Fruit fly (Drosophila melanogaster) whole organism, embryonic: ENCODE results near the gene CG42302.

Source experiments
- Bteb2 ChIP-seq: fragments of 200-800 bp; sonication (Bioruptor generic); optimal IDR thresholded peaks from 2 replicates; lab custom pipeline; 2016; ENCODE audit warnings: missing biosample characterization, missing genetic modification characterization
- CG1024 ChIP-seq: fragments of 200-800 bp; sonication (Bioruptor generic); IDR thresholded peaks from 2 replicates; pipeline ENCODE4 v1.3.6; 2022; ENCODE audit warnings: missing biosample characterization, missing genetic modification characterization
- CG10543 ChIP-seq: fragments of 200-800 bp; sonication (Bioruptor generic); optimal IDR thresholded peaks from 3 replicates; lab custom pipeline; 2017; ENCODE audit warnings: missing biosample characterization, mild to moderate bottlenecking, missing genetic modification characterization, moderate library complexity
- CG12236 ChIP-seq: fragments of 200-800 bp; sonication (Bioruptor generic); optimal IDR thresholded peaks from 2 replicates; lab custom pipeline; 2016; ENCODE audit warnings: missing biosample characterization, missing genetic modification characterization
- CG12299 ChIP-seq: fragments of 200-800 bp; sonication (Bioruptor generic); optimal IDR thresholded peaks from 2 replicates; lab custom pipeline; 2018; ENCODE audit warnings: missing biosample characterization, mild to moderate bottlenecking, missing genetic modification characterization
- CG1233 ChIP-seq: fragments of 200-800 bp; sonication (Bioruptor generic); optimal IDR thresholded peaks from 4 replicates; lab custom pipeline; 2018; ENCODE audit warnings: missing biosample characterization, mild to moderate bottlenecking, missing genetic modification characterization
- CG12769 ChIP-seq: fragments of 200-800 bp; sonication (Bioruptor generic); optimal IDR thresholded peaks from 2 replicates; lab custom pipeline; 2019; ENCODE audit warnings: missing biosample characterization, mild to moderate bottlenecking, missing genetic modification characterization, moderate library complexity
- CG14860 ChIP-seq: fragments of 200-800 bp; sonication (Bioruptor generic); IDR thresholded peaks from 3 replicates; pipeline ENCODE4 v1.3.6; 2022; ENCODE audit warnings: missing biosample characterization, missing genetic modification characterization; ENCODE audit not compliant: partially characterized antibody
- CG16815 ChIP-seq: fragments of 200-800 bp; sonication (Bioruptor generic); optimal IDR thresholded peaks from 3 replicates; lab custom pipeline; 2017; ENCODE audit warnings: missing biosample characterization, mild to moderate bottlenecking, missing genetic modification characterization
- CG17186 ChIP-seq: fragments of 200-800 bp; sonication (Bioruptor generic); optimal IDR thresholded peaks from 3 replicates; lab custom pipeline; 2017; ENCODE audit warnings: missing biosample characterization, missing genetic modification reagents, missing genetic modification characterization
- CG18011 ChIP-seq: fragments of 200-800 bp; sonication (Bioruptor generic); optimal IDR thresholded peaks from 2 replicates; lab custom pipeline; 2017; ENCODE audit warnings: missing biosample characterization, missing genetic modification characterization, mild to moderate bottlenecking, moderate library complexity, missing genotype
- CG18262 ChIP-seq: fragments of 200-800 bp; optimal IDR thresholded peaks from 3 replicates; lab custom pipeline; 2019; ENCODE audit warnings: missing biosample characterization, mild to moderate bottlenecking, missing genetic modification characterization, moderate library complexity
- CG18476 ChIP-seq: fragments of 200-800 bp; sonication (Bioruptor generic); optimal IDR thresholded peaks from 2 replicates; lab custom pipeline; 2016; ENCODE audit warnings: missing biosample characterization, mild to moderate bottlenecking, missing genetic modification characterization
- CG2199 ChIP-seq: fragments of 200-800 bp; sonication (Bioruptor generic); IDR thresholded peaks from 3 replicates; pipeline ENCODE4 v1.3.6; 2022; ENCODE audit warnings: missing biosample characterization, missing genetic modification characterization
- CG2678 ChIP-seq: fragments of 200-800 bp; sonication (Bioruptor generic); optimal IDR thresholded peaks from 3 replicates; lab custom pipeline; 2019; ENCODE audit warnings: missing biosample characterization, mild to moderate bottlenecking, missing genetic modification characterization, moderate library complexity
- CG30020 ChIP-seq: fragments of 200-800 bp; optimal IDR thresholded peaks from 2 replicates; lab custom pipeline; 2019; ENCODE audit warnings: missing biosample characterization, mild to moderate bottlenecking, missing genetic modification characterization, moderate library complexity
- CG3065 ChIP-seq: fragments of 200-800 bp; sonication (Bioruptor generic); optimal IDR thresholded peaks from 2 replicates; lab custom pipeline; 2016; ENCODE audit warnings: missing biosample characterization, missing genetic modification characterization
- CG31224 ChIP-seq: fragments of 200-800 bp; sonication (Bioruptor generic); IDR thresholded peaks from 2 replicates; pipeline ENCODE4 v1.3.6; 2022; ENCODE audit warnings: missing biosample characterization, missing genetic modification characterization
- CG8281 ChIP-seq: fragments of 200-800 bp; sonication (Bioruptor generic); optimal IDR thresholded peaks from 2 replicates; lab custom pipeline; 2018; ENCODE audit warnings: missing biosample characterization, mild to moderate bottlenecking, missing genetic modification characterization, moderate library complexity
- CG8388 ChIP-seq: fragments of 200-800 bp; sonication (Bioruptor generic); optimal IDR thresholded peaks from 2 replicates; lab custom pipeline; 2019; ENCODE audit warnings: missing biosample characterization, mild to moderate bottlenecking, missing genetic modification characterization, moderate library complexity
- CHES-1-like ChIP-seq: fragments of 200-800 bp; sonication (Bioruptor generic); optimal IDR thresholded peaks from 2 replicates; lab custom pipeline; 2016; ENCODE audit warnings: missing biosample characterization, missing genetic modification characterization
- Dad ChIP-seq: fragments of 200-800 bp; sonication (Bioruptor generic); optimal IDR thresholded peaks from 3 replicates; lab custom pipeline; 2016; ENCODE audit warnings: missing biosample characterization, missing genetic modification characterization
- Dp ChIP-seq: fragments of 200-800 bp; sonication (Bioruptor generic); optimal IDR thresholded peaks from 2 replicates; lab custom pipeline; 2018; ENCODE audit warnings: missing biosample characterization, mild to moderate bottlenecking, missing genetic modification characterization, moderate library complexity
- NC2α ChIP-seq: fragments of 200-800 bp; sonication (Bioruptor generic); optimal IDR thresholded peaks from 2 replicates; lab custom pipeline; 2016; ENCODE audit warnings: missing biosample characterization, missing genetic modification characterization
- Pdp1 ChIP-seq, 2 experiments: fragments of 200-800 bp; sonication (Bioruptor generic); optimal IDR thresholded peaks; 3 replicates each; lab custom pipeline; 2016; ENCODE audit warnings: missing biosample characterization in 2 of 2, missing genetic modification characterization in 2 of 2, mild to moderate bottlenecking in 1 of 2, moderate library complexity in 1 of 2
- Rfx ChIP-seq: fragments of 200-800 bp; sonication (Bioruptor generic); IDR thresholded peaks from 2 replicates; pipeline ENCODE4 v1.3.6; 2022; ENCODE audit warnings: missing biosample characterization, missing genetic modification characterization
- Spps ChIP-seq: fragments of 200-800 bp; sonication (Bioruptor generic); optimal IDR thresholded peaks from 2 replicates; lab custom pipeline; 2018; ENCODE audit warnings: missing biosample characterization, mild to moderate bottlenecking, missing genetic modification characterization
- Sry-β ChIP-seq: fragments of 200-800 bp; sonication (Bioruptor generic); optimal IDR thresholded peaks from 2 replicates; lab custom pipeline; 2018; ENCODE audit warnings: missing biosample characterization, mild to moderate bottlenecking, missing genetic modification characterization, moderate library complexity
- Ssrp ChIP-seq: fragments of 200-800 bp; sonication (Bioruptor generic); optimal IDR thresholded peaks from 2 replicates; lab custom pipeline; 2018; ENCODE audit warnings: missing biosample characterization, mild to moderate bottlenecking, missing genetic modification characterization, moderate library complexity
- Stat92E ChIP-seq, 3 experiments: fragments of >200 bp in 2 of 3; fragments of 200-800 bp in 1 of 3; sonication (Bioruptor generic) in 1 of 3; optimal IDR thresholded peaks; 2 replicates each; lab custom pipeline; 2017 to 2019; ENCODE audit warnings: missing biosample characterization in 3 of 3, missing genetic modification characterization in 3 of 3, mild to moderate bottlenecking in 1 of 3, moderate library complexity in 1 of 3
- amos ChIP-seq: fragments of 200-800 bp; sonication (Bioruptor generic); IDR thresholded peaks from 2 replicates; pipeline ENCODE4 v1.3.6; 2022; ENCODE audit warnings: missing biosample characterization, missing genetic modification characterization; ENCODE audit not compliant: partially characterized antibody
- bbx ChIP-seq: fragments of 200-800 bp; sonication (Bioruptor generic); IDR thresholded peaks from 2 replicates; pipeline ENCODE4 v1.3.6; 2022; ENCODE audit warnings: missing biosample characterization, missing genetic modification characterization; ENCODE audit not compliant: partially characterized antibody
- caup ChIP-seq: fragments of 200-800 bp; sonication (Bioruptor generic); optimal IDR thresholded peaks from 3 replicates; lab custom pipeline; 2017; ENCODE audit warnings: missing biosample characterization, mild to moderate bottlenecking, missing genetic modification characterization, moderate library complexity; ENCODE audit not compliant: severe bottlenecking
- gsb ChIP-seq: fragments of 200-800 bp; sonication (Bioruptor generic); IDR thresholded peaks from 2 replicates; pipeline ENCODE4 v1.3.6; 2022; ENCODE audit warnings: missing biosample characterization, missing genetic modification characterization
- her ChIP-seq: fragments of 200-800 bp; sonication (Bioruptor generic); optimal IDR thresholded peaks from 2 replicates; lab custom pipeline; 2016; ENCODE audit warnings: missing biosample characterization, missing genetic modification characterization
- ind ChIP-seq: fragments of 200-800 bp; sonication (Bioruptor generic); optimal IDR thresholded peaks from 3 replicates; lab custom pipeline; 2016; ENCODE audit warnings: missing biosample characterization, missing genetic modification characterization
- ken ChIP-seq: fragments of 200-800 bp; sonication (Bioruptor generic); IDR thresholded peaks from 3 replicates; pipeline ENCODE4 v1.3.6; 2022; ENCODE audit warnings: missing biosample characterization, missing genetic modification characterization
- lbe ChIP-seq: fragments of 200-800 bp; sonication (Bioruptor generic); optimal IDR thresholded peaks from 2 replicates; lab custom pipeline; 2016; ENCODE audit warnings: missing biosample characterization, mild to moderate bottlenecking, missing genetic modification characterization
- lov ChIP-seq, 2 experiments: fragments of 200-800 bp in 1 of 2; fragments of >200 bp in 1 of 2; sonication (Bioruptor generic) in 1 of 2; IDR thresholded peaks in 1 of 2; optimal IDR thresholded peaks in 1 of 2; 2 replicates in 1 of 2; 3 replicates in 1 of 2; pipeline versions ENCODE4 v1.3.6 to Lab custom; 2017 to 2022; ENCODE audit warnings: missing biosample characterization in 1 of 2, missing genetic modification characterization in 1 of 2
- nau ChIP-seq: fragments of 200-800 bp; sonication (Bioruptor generic); optimal IDR thresholded peaks from 3 replicates; lab custom pipeline; 2017; ENCODE audit warnings: missing biosample characterization, mild to moderate bottlenecking, missing genetic modification characterization, missing genetic modification reagents
- prd ChIP-seq, 3 experiments: fragments of >200 bp in 2 of 3; fragments of 200-800 bp in 1 of 3; sonication (Bioruptor generic) in 1 of 3; optimal IDR thresholded peaks in 2 of 3; IDR thresholded peaks in 1 of 3; 2 replicates in 2 of 3; 3 replicates in 1 of 3; pipeline versions ENCODE4 v1.3.6 to Lab custom; 2017 to 2022; ENCODE audit warnings: missing biosample characterization in 1 of 3, missing genetic modification characterization in 1 of 3
- row ChIP-seq: fragments of 200-800 bp; sonication (Bioruptor generic); IDR thresholded peaks from 3 replicates; pipeline ENCODE4 v1.3.6; 2022; ENCODE audit warnings: missing biosample characterization, missing genetic modification characterization
- sima ChIP-seq: fragments of 200-800 bp; sonication (Bioruptor generic); optimal IDR thresholded peaks from 2 replicates; lab custom pipeline; 2016; ENCODE audit warnings: missing biosample characterization, missing genetic modification characterization
- tll ChIP-seq, 2 experiments: fragments of 200-800 bp in 1 of 2; fragments of >200 bp in 1 of 2; sonication (Bioruptor generic) in 1 of 2; optimal IDR thresholded peaks; 2 replicates each; lab custom pipeline; 2017 to 2019; ENCODE audit warnings: missing biosample characterization in 2 of 2, missing genetic modification characterization in 2 of 2, mild to moderate bottlenecking in 1 of 2, moderate library complexity in 1 of 2
- toy ChIP-seq: fragments of 200-800 bp; sonication (Bioruptor generic); IDR thresholded peaks from 2 replicates; pipeline ENCODE4 v1.3.6; 2022; ENCODE audit warnings: missing biosample characterization, missing genetic modification characterization
- trh ChIP-seq: fragments of 200-800 bp; sonication (Bioruptor generic); optimal IDR thresholded peaks from 2 replicates; lab custom pipeline; 2016; ENCODE audit warnings: missing biosample characterization, missing genetic modification characterization
- unc-4 ChIP-seq: fragments of 200-800 bp; sonication (Bioruptor generic); IDR thresholded peaks from 2 replicates; pipeline ENCODE4 v1.3.6; 2022; ENCODE audit warnings: missing biosample characterization, missing genetic modification characterization; ENCODE audit not compliant: partially characterized antibody

Gene CG42302

DNA sequence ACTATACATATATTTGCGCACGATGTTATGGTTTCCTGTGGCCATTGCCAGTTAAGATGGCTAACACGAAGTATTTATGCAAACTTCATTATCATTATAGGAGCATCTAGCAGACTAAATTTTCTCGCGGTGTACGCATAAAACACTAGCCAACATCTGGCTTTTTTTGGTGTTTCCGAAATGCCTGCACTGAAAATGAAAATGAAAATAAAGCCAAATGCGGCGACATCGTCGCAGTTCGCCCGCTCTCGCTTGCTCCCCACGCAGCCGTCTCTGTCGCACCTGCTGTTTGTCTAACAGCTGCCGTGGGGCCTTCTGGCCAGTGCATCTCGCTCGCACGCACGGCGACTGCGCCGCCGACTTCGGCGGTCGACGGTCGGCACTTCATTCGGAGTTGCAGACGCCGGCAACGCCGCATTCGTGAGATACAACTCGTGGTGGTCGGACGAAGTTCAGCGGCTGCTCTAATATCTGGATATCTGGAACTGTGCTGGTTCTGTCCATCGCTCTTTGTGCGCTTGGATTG, 49.4 kb upstream of the CG42302 start, which contains the start of gene CG6891 (continued):
- 0 out of 2 replicates have a peak, but pooled peaks have one; percentile 25 for TF ChIP-seq amos (GFP tag; lab: Robert Waterston, UW)
- TF ChIP-seq CG12299: no peak
- no peak for TF ChIP-seq trh
- peak; percentile 52 for TF ChIP-seq bbx (GFP tag; lab: Robert Waterston, UW)
- TF ChIP-seq CG1024 (GFP tag; lab: Robert Waterston, UW): no peak
- TF ChIP-seq Ssrp (tag; lab: Kevin White, UChicago): no peak
- no peak for TF ChIP-seq Dad (GFP tag; lab: Kevin White, UChicago)
- no peak for TF ChIP-seq Dp (GFP tag; lab: Kevin White, UChicago)
- TF ChIP-seq Spps (tag; lab: Kevin White, UChicago): no peak
- no peak for TF ChIP-seq CG8281 (tag; lab: Kevin White, UChicago)
- no peak for TF ChIP-seq CG3065
- TF ChIP-seq gsb (GFP tag; lab: Robert Waterston, UW): no peak
- TF ChIP-seq sima (GFP tag; lab: Kevin White, UChicago): no peak
- peak; percentile 55 for TF ChIP-seq Rfx (GFP tag; lab: Robert Waterston, UW)
- no peak for TF ChIP-seq lov (optimal IDR thresholded peaks at IDR 0.05; lab: Kevin White, UChicago)
- TF ChIP-seq lov (GFP tag; IDR thresholded peaks at IDR 0.05; lab: Robert Waterston, UW): no peak
- TF ChIP-seq CHES-1-like (GFP tag; lab: Kevin White, UChicago): no peak
- no peak for TF ChIP-seq unc-4 (GFP tag; lab: Robert Waterston, UW)
- peak; percentile 90 for TF ChIP-seq Sry-β (GFP tag; lab: Kevin White, UChicago)
- TF ChIP-seq ken (GFP tag; lab: Robert Waterston, UW): peak; percentile 29; the same call in 1 of the 3 replicates
- peak; percentile 26 for TF ChIP-seq CG12769 (tag; lab: Kevin White, UChicago)
- TF ChIP-seq CG17186 (GFP tag; lab: Kevin White, UChicago): no peak
- no peak for TF ChIP-seq CG1233 (GFP tag; lab: Kevin White, UChicago)
- no peak for TF ChIP-seq CG18011
- no peak for TF ChIP-seq toy
- TF ChIP-seq lbe: no peak
- peak; percentile 7 to 24 for TF ChIP-seq Pdp1 (GFP tag; optimal IDR thresholded peaks at IDR 0.05; lab: Kevin White, UChicago)
- peak; percentile 21 for TF ChIP-seq CG8388 (GFP tag; lab: Kevin White, UChicago)
- TF ChIP-seq caup (GFP tag; lab: Kevin White, UChicago): no peak
- TF ChIP-seq nau (GFP tag; lab: Kevin White, UChicago): peak; percentile 19
- peak; percentile 5 for TF ChIP-seq NC2α (GFP tag; lab: Kevin White, UChicago)
- peak; percentile 33 for TF ChIP-seq CG18262 (tag; lab: Kevin White, UChicago)
- TF ChIP-seq CG12236: no peak
- TF ChIP-seq Stat92E (GFP tag; optimal IDR thresholded peaks at IDR 0.05; lab: Kevin White, UChicago): peak in 1 of 3 experiments; percentile 1
- peak; percentile 5 for TF ChIP-seq CG10543 (GFP tag; lab: Kevin White, UChicago)
- no peak for TF ChIP-seq her (GFP tag; lab: Kevin White, UChicago)
- peak; percentile 86 for TF ChIP-seq row (GFP tag; lab: Robert Waterston, UW)
- 0 out of 3 replicates have a peak, but pooled peaks have one; percentile 22 for TF ChIP-seq CG14860 (GFP tag; lab: Robert Waterston, UW)
- TF ChIP-seq prd (optimal IDR thresholded peaks at IDR 0.05; lab: Kevin White, UChicago): no peak
- peak; percentile 35; the same call in 2 of the 3 replicates for TF ChIP-seq prd (GFP tag; IDR thresholded peaks at IDR 0.05; lab: Robert Waterston, UW)
- no peak for TF ChIP-seq CG18476 (GFP tag; lab: Kevin White, UChicago)
- no peak for TF ChIP-seq Bteb2 (GFP tag; lab: Kevin White, UChicago)
- TF ChIP-seq CG16815 (GFP tag; lab: Kevin White, UChicago): no peak
- TF ChIP-seq CG2199 (GFP tag; lab: Robert Waterston, UW): no peak
- TF ChIP-seq tll (GFP tag; optimal IDR thresholded peaks at IDR 0.05; lab: Kevin White, UChicago): no peak
- no peak for TF ChIP-seq CG31224 (GFP tag; lab: Robert Waterston, UW)
- TF ChIP-seq ind (GFP tag; lab: Kevin White, UChicago): peak; percentile 26
- TF ChIP-seq CG30020: no peak
- no peak for TF ChIP-seq CG2678 (tag; lab: Kevin White, UChicago)
